Fruit fly (Drosophila melanogaster): Measurements from ENCODE around the gene CG34112.

CG34112 gene

dm6 chr3R:4402884-4403705 lies 9.0 kb upstream of the CG34112 start, which contains the start of gene lost (continued):
- TF ChIP-seq CG2202 (tag; optimal IDR thresholded peaks at IDR 0.05) = no peak
- TF ChIP-seq CG1832 (GFP tag; optimal IDR thresholded peaks at IDR 0.05) = no peak
- no peak for TF ChIP-seq CG2889 (GFP tag; IDR thresholded peaks at IDR 0.05)
- peak; percentile 94 for TF ChIP-seq Ets97D (GFP tag; optimal IDR thresholded peaks at IDR 0.05)
- TF ChIP-seq zen (tag; optimal IDR thresholded peaks at IDR 0.05) = no peak
- no peak for TF ChIP-seq CG43689 (GFP tag; IDR thresholded peaks at IDR 0.05)
- no peak for TF ChIP-seq CG6254 (GFP tag; optimal IDR thresholded peaks at IDR 0.05)
- no peak for TF ChIP-seq emc (GFP tag; optimal IDR thresholded peaks at IDR 0.05)
- no peak for TF ChIP-seq bowl (GFP tag; IDR thresholded peaks at IDR 0.05)
- no peak for TF ChIP-seq trh (GFP tag; optimal IDR thresholded peaks at IDR 0.05)
- TF ChIP-seq bigmax (GFP tag; optimal IDR thresholded peaks at IDR 0.05) = peak; percentile 41
- TF ChIP-seq CG30020 (tag; optimal IDR thresholded peaks at IDR 0.05) = peak; percentile 93
- TF ChIP-seq CG12219 (GFP tag; optimal IDR thresholded peaks at IDR 0.05) = peak; percentile 1
- no peak for TF ChIP-seq pan (optimal IDR thresholded peaks at IDR 0.05)
- TF ChIP-seq pan (GFP tag; optimal IDR thresholded peaks at IDR 0.05 in 1 of 2, IDR thresholded peaks at IDR 0.05 in 1 of 2) = peak in 1 of 2 experiments; percentile 29
- TF ChIP-seq CG30403 (GFP tag; optimal IDR thresholded peaks at IDR 0.05) = no peak
- TF ChIP-seq Bdp1 (GFP tag; optimal IDR thresholded peaks at IDR 0.05) = no peak
- no peak for TF ChIP-seq CkIIα-i1 (GFP tag; IDR thresholded peaks at IDR 0.05)
- TF ChIP-seq GATAe (GFP tag; conservative IDR thresholded peaks at IDR 0.05) = no peak
- no peak for TF ChIP-seq ap (GFP tag; IDR thresholded peaks at IDR 0.05)
- peak; percentile 98 for TF ChIP-seq CG34224 (GFP tag; IDR thresholded peaks at IDR 0.05; ENCODE audit: partially characterized antibody)
- TF ChIP-seq twi (tag; optimal IDR thresholded peaks at IDR 0.05) = no peak
- peak; percentile 90 for TF ChIP-seq CG2129 (GFP tag; IDR thresholded peaks at IDR 0.05; ENCODE audit: partially characterized antibody)
- TF ChIP-seq Elba2 (GFP tag; optimal IDR thresholded peaks at IDR 0.05) = no peak
- TF ChIP-seq corto (GFP tag; optimal IDR thresholded peaks at IDR 0.05) = no peak
- peak; percentile 51; the same call in 1 of the 2 replicates for TF ChIP-seq ara (GFP tag; IDR thresholded peaks at IDR 0.05)
- TF ChIP-seq Dp (GFP tag; optimal IDR thresholded peaks at IDR 0.05) = peak; percentile 62
- peak; percentile 44 for TF ChIP-seq zfh2 (GFP tag; optimal IDR thresholded peaks at IDR 0.05)
- TF ChIP-seq caup (GFP tag; optimal IDR thresholded peaks at IDR 0.05; ENCODE audit: severe bottlenecking) = peak; percentile 44
- TF ChIP-seq CG12104 (GFP tag; optimal IDR thresholded peaks at IDR 0.05) = no peak
- no peak for TF ChIP-seq CG8359 (GFP tag; optimal IDR thresholded peaks at IDR 0.05; ENCODE audit: borderline replicate concordance)
- no peak for TF ChIP-seq CG8765 (GFP tag; IDR thresholded peaks at IDR 0.05)
- peak; percentile 7 for TF ChIP-seq CG13424 (tag; optimal IDR thresholded peaks at IDR 0.05)
- no peak for TF ChIP-seq CG1792 (GFP tag; optimal IDR thresholded peaks at IDR 0.05)
- TF ChIP-seq CG9797 (GFP tag; optimal IDR thresholded peaks at IDR 0.05) = peak; percentile 44
- TF ChIP-seq sna (GFP tag; IDR thresholded peaks at IDR 0.05; ENCODE audit: partially characterized antibody) = peak; percentile 95
- peak; percentile 82 for TF ChIP-seq CG17802 (tag; optimal IDR thresholded peaks at IDR 0.05)
- peak; percentile 75 for TF ChIP-seq CG15514 (GFP tag; optimal IDR thresholded peaks at IDR 0.05)
- peak; percentile 9 for TF ChIP-seq fd64A (GFP tag; optimal IDR thresholded peaks at IDR 0.05)
- peak; percentile 61 for TF ChIP-seq lbe (GFP tag; optimal IDR thresholded peaks at IDR 0.05)
- no peak for TF ChIP-seq CG15011 (GFP tag; optimal IDR thresholded peaks at IDR 0.05)
- no peak for TF ChIP-seq crp (GFP tag; optimal IDR thresholded peaks at IDR 0.05)
- TF ChIP-seq Atf3 (GFP tag; optimal IDR thresholded peaks at IDR 0.05) = no peak
- no peak for TF ChIP-seq btn (GFP tag; optimal IDR thresholded peaks at IDR 0.05)
- no peak for TF ChIP-seq Dip2 (GFP tag; IDR thresholded peaks at IDR 0.05)
- peak; percentile 47 for TF ChIP-seq Myb (GFP tag; optimal IDR thresholded peaks at IDR 0.05)
- no peak for TF ChIP-seq Gsc (GFP tag; IDR thresholded peaks at IDR 0.05)
- TF ChIP-seq CG14667 (GFP tag; IDR thresholded peaks at IDR 0.05) = no peak
- peak; percentile 96 for TF ChIP-seq HLH4C (GFP tag; IDR thresholded peaks at IDR 0.05; ENCODE audit: partially characterized antibody)
